Fruit fly (Drosophila melanogaster): ENCODE data around the gene Akap200.

The Akap200 gene

dm6 chr2L:8384108-8384601, 31.3 kb upstream of the Akap200 start, which contains the start of the genes Dad1 and CG13384 (continued):
- TF ChIP-seq CG15073 (GFP tag; optimal IDR thresholded peaks at IDR 0.05) (peak; percentile 43), Bteb2 (GFP tag; optimal IDR thresholded peaks at IDR 0.05) (peak; percentile 83), Ada2b (GFP tag; IDR thresholded peaks at IDR 0.05) (peak; percentile 83), Sry-β (GFP tag; optimal IDR thresholded peaks at IDR 0.05) (peak; percentile 44), CG7556 (GFP tag; optimal IDR thresholded peaks at IDR 0.05) (peak; percentile 94), tll (GFP tag; optimal IDR thresholded peaks at IDR 0.05) (peak in 1 of 2 experiments; percentile 50), pzg (GFP tag; optimal IDR thresholded peaks at IDR 0.05) (peak; percentile 34), CG17359 (tag; optimal IDR thresholded peaks at IDR 0.05) (peak; percentile 92), tio (GFP tag; optimal IDR thresholded peaks at IDR 0.05) (peak; percentile 88), sob (GFP tag; IDR thresholded peaks at IDR 0.05) (peak; percentile 93), tna (GFP tag; IDR thresholded peaks at IDR 0.05; ENCODE audit: partially characterized antibody) (no peak), otp (GFP tag; IDR thresholded peaks at IDR 0.05) (0 out of 3 replicates have a peak, but pooled peaks have one; percentile 55), Vsx1 (GFP tag; optimal IDR thresholded peaks at IDR 0.05) (peak; percentile 78), CG34224 (GFP tag; IDR thresholded peaks at IDR 0.05; ENCODE audit: partially characterized antibody) (peak; percentile 35; the same call in 2 of the 3 replicates), ftz-f1 (GFP tag; optimal IDR thresholded peaks at IDR 0.05) (no peak), Dfd (GFP tag; optimal IDR thresholded peaks at IDR 0.05) (no peak), CG15011 (GFP tag; optimal IDR thresholded peaks at IDR 0.05) (peak; percentile 87), ken (GFP tag; IDR thresholded peaks at IDR 0.05) (peak; percentile 81), CG15601 (tag; optimal IDR thresholded peaks at IDR 0.05) (peak; percentile 91), CG11456 (GFP tag; IDR thresholded peaks at IDR 0.05) (no peak; the same call in none of the 3 replicates), scrt (GFP tag; optimal IDR thresholded peaks at IDR 0.05) (peak; percentile 85), vfl (GFP tag; optimal IDR thresholded peaks at IDR 0.05) (peak; percentile 61), bcd (GFP tag; optimal IDR thresholded peaks at IDR 0.05) (peak; percentile 92), caup (GFP tag; optimal IDR thresholded peaks at IDR 0.05; ENCODE audit: severe bottlenecking) (peak; percentile 89), Hmr (GFP tag; optimal IDR thresholded peaks at IDR 0.05) (peak; percentile 94), Dref (GFP tag; IDR thresholded peaks at IDR 0.05) (peak; percentile 61), Blimp-1 (GFP tag; optimal IDR thresholded peaks at IDR 0.05) (peak; percentile 88), CG11398 (GFP tag; optimal IDR thresholded peaks at IDR 0.05) (no peak), Hmx (GFP tag; optimal IDR thresholded peaks at IDR 0.05) (peak; percentile 63), crp (GFP tag; optimal IDR thresholded peaks at IDR 0.05) (peak in 1 of 2 experiments; percentile 58), CG11695 (GFP tag; IDR thresholded peaks at IDR 0.05) (peak; percentile 92), dan (GFP tag; IDR thresholded peaks at IDR 0.05) (peak; percentile 63), Sry-δ (GFP tag; optimal IDR thresholded peaks at IDR 0.05) (peak; percentile 49), CG8359 (GFP tag; optimal IDR thresholded peaks at IDR 0.05; ENCODE audit: borderline replicate concordance) (peak; percentile 51), CG14014 (GFP tag; IDR thresholded peaks at IDR 0.05) (peak; percentile 94), Drgx (GFP tag; IDR thresholded peaks at IDR 0.05) (peak; percentile 85), gsb-n (tag; optimal IDR thresholded peaks at IDR 0.05) (peak; percentile 92), CG7963 (GFP tag; IDR thresholded peaks at IDR 0.05; ENCODE audit: partially characterized antibody) (no peak), sens (GFP tag) (peak; percentile 68), kah (GFP tag; optimal IDR thresholded peaks at IDR 0.05) (peak; percentile 79), CG3838 (GFP tag; optimal IDR thresholded peaks at IDR 0.05) (peak; percentile 60), CG8388 (GFP tag; optimal IDR thresholded peaks at IDR 0.05) (peak; percentile 90), zen (tag; optimal IDR thresholded peaks at IDR 0.05) (peak; percentile 89), CG12219 (GFP tag; optimal IDR thresholded peaks at IDR 0.05) (peak; percentile 57), Hr78 (GFP tag; optimal IDR thresholded peaks at IDR 0.05) (peak in 1 of 2 experiments; percentile 37), z (GFP tag; IDR thresholded peaks at IDR 0.05) (no peak), CG12104 (GFP tag; optimal IDR thresholded peaks at IDR 0.05) (peak; percentile 80), CG4360 (GFP tag; IDR thresholded peaks at IDR 0.05) (0 out of 2 replicates have a peak, but pooled peaks have one; percentile 42), CG3163 (GFP tag; optimal IDR thresholded peaks at IDR 0.05) (no peak)

Data from whole organism, embryonic.